Fruit fly (Drosophila melanogaster): ENCODE measurements around the gene CG7900.

CG7900 gene

dm6 chr3R:8072635-8073034, 21.3 kb upstream of the CG7900 start (continued):
- TF ChIP-seq her (GFP tag; optimal IDR thresholded peaks at IDR 0.05) (no peak), toy (GFP tag; IDR thresholded peaks at IDR 0.05) (no peak), Rfx (GFP tag; IDR thresholded peaks at IDR 0.05) (peak; percentile 48), unc-4 (GFP tag; IDR thresholded peaks at IDR 0.05; ENCODE audit: partially characterized antibody) (no peak), Opbp (GFP tag; IDR thresholded peaks at IDR 0.05; ENCODE audit: partially characterized antibody) (no peak), HmgD (GFP tag; optimal IDR thresholded peaks at IDR 0.05) (no peak), Bdp1 (GFP tag; optimal IDR thresholded peaks at IDR 0.05) (no peak), sim (GFP tag; IDR thresholded peaks at IDR 0.05) (no peak), gsb-n (tag; optimal IDR thresholded peaks at IDR 0.05) (no peak), gsb (GFP tag; IDR thresholded peaks at IDR 0.05) (no peak), Usf (GFP tag; optimal IDR thresholded peaks at IDR 0.05) (no peak), Scr (GFP tag; IDR thresholded peaks at IDR 0.05; ENCODE audit: partially characterized antibody) (no peak), MBD-R2 (GFP tag; IDR thresholded peaks at IDR 0.05) (no peak), disco-r (GFP tag; optimal IDR thresholded peaks at IDR 0.05) (no peak), dati (GFP tag; IDR thresholded peaks at IDR 0.05) (no peak), CG4404 (GFP tag; IDR thresholded peaks at IDR 0.05) (peak; percentile 10; the same call in 1 of the 2 replicates), knrl (GFP tag; IDR thresholded peaks at IDR 0.05; ENCODE audit: partially characterized antibody) (no peak), tio (GFP tag; optimal IDR thresholded peaks at IDR 0.05) (peak; percentile 20), dm (GFP tag; optimal IDR thresholded peaks at IDR 0.05) (no peak), cwo (GFP tag; optimal IDR thresholded peaks at IDR 0.05) (peak; percentile 44), Pdp1 (GFP tag; optimal IDR thresholded peaks at IDR 0.05) (no peak), dan (GFP tag; IDR thresholded peaks at IDR 0.05) (no peak), grn (GFP tag; optimal IDR thresholded peaks at IDR 0.05) (no peak), CG8388 (GFP tag; optimal IDR thresholded peaks at IDR 0.05) (no peak), Mrtf (GFP tag; IDR thresholded peaks at IDR 0.05) (no peak), slp2 (GFP tag; optimal IDR thresholded peaks at IDR 0.05) (no peak), Ada2b (GFP tag; IDR thresholded peaks at IDR 0.05) (peak; percentile 51), bigmax (GFP tag; optimal IDR thresholded peaks at IDR 0.05) (no peak), amos (GFP tag; IDR thresholded peaks at IDR 0.05; ENCODE audit: partially characterized antibody) (no peak), Atf6 (GFP tag; IDR thresholded peaks at IDR 0.05) (peak; percentile 49), aop (GFP tag; IDR thresholded peaks at IDR 0.05) (no peak), CG10979 (tag; optimal IDR thresholded peaks at IDR 0.05) (no peak), ab (GFP tag; optimal IDR thresholded peaks at IDR 0.05) (no peak), ap (GFP tag; IDR thresholded peaks at IDR 0.05) (no peak), cg (GFP tag; optimal IDR thresholded peaks at IDR 0.05) (no peak), CG17612 (GFP tag; IDR thresholded peaks at IDR 0.05) (no peak), CG2712 (tag; optimal IDR thresholded peaks at IDR 0.05) (no peak), wdn (GFP tag; IDR thresholded peaks at IDR 0.05) (no peak), Dek (tag; optimal IDR thresholded peaks at IDR 0.05) (no peak), Ravus (GFP tag; IDR thresholded peaks at IDR 0.05) (no peak), CG12659 (GFP tag; optimal IDR thresholded peaks at IDR 0.05) (peak; percentile 2), CG1529 (GFP tag; optimal IDR thresholded peaks at IDR 0.05) (no peak), CG17361 (GFP tag; IDR thresholded peaks at IDR 0.05) (no peak), tup (GFP tag; optimal IDR thresholded peaks at IDR 0.05) (no peak), CTCF (GFP tag; optimal IDR thresholded peaks at IDR 0.05) (no peak), Rx (GFP tag; IDR thresholded peaks at IDR 0.05) (no peak), CG31441 (GFP tag; IDR thresholded peaks at IDR 0.05) (no peak; the same call in 1 of the 2 replicates), crol (GFP tag; IDR thresholded peaks at IDR 0.05) (no peak), Jarid2 (GFP tag; optimal IDR thresholded peaks at IDR 0.05) (no peak), ind (GFP tag; optimal IDR thresholded peaks at IDR 0.05) (peak; percentile 39), GATAe (GFP tag; conservative IDR thresholded peaks at IDR 0.05) (no peak), Fer3 (tag; optimal IDR thresholded peaks at IDR 0.05) (peak; percentile 30), HLH3B (GFP tag; IDR thresholded peaks at IDR 0.05) (no peak)

Measured in whole organism, embryonic.